Worm (Caenorhabditis elegans) whole organism, L1 larva: Measurements from ENCODE around the gene srh-44.

ENCODE experiments used
- aly-2 ChIP-seq: fragments of 150-350 bp; optimal IDR thresholded peaks from 2 replicates; lab custom pipeline; 2014; ENCODE audit warnings: missing biosample characterization, missing genetic modification characterization
- ceh-82 ChIP-seq, 3 experiments: fragments of 150-350 bp in 1 of 3; sonication (generic microtip) in 2 of 3; optimal IDR thresholded peaks; 2 replicates each; lab custom pipeline; 2014 to 2017; ENCODE audit warnings: missing biosample characterization in 3 of 3, missing genetic modification characterization in 3 of 3
- nhr-85 ChIP-seq: sonication (generic microtip); peaks from one replicate; lab custom pipeline; 2016; ENCODE audit warnings: missing genetic modification characterization, inconsistent platforms, missing compliant biosample characterization
- skn-1 ChIP-seq: fragments of 150-350 bp; optimal IDR thresholded peaks from 2 replicates; lab custom pipeline; 2014; ENCODE audit warnings: missing biosample characterization, missing genetic modification characterization
- snpc-4 ChIP-seq: fragments of 150-350 bp; optimal IDR thresholded peaks from 2 replicates; lab custom pipeline; 2014; ENCODE audit warnings: missing biosample characterization, missing genetic modification characterization
- zag-1 ChIP-seq: fragments of 150-350 bp; optimal IDR thresholded peaks from 2 replicates; lab custom pipeline; 2014; ENCODE audit warnings: missing biosample characterization, missing genetic modification characterization
- ztf-11 ChIP-seq, 2 experiments: sonication (generic microtip); optimal IDR thresholded peaks; 2 replicates each; lab custom pipeline; 2016 to 2017; ENCODE audit warnings: missing genetic modification characterization in 2 of 2, missing biosample characterization in 1 of 2, missing compliant biosample characterization in 1 of 2

DNA sequence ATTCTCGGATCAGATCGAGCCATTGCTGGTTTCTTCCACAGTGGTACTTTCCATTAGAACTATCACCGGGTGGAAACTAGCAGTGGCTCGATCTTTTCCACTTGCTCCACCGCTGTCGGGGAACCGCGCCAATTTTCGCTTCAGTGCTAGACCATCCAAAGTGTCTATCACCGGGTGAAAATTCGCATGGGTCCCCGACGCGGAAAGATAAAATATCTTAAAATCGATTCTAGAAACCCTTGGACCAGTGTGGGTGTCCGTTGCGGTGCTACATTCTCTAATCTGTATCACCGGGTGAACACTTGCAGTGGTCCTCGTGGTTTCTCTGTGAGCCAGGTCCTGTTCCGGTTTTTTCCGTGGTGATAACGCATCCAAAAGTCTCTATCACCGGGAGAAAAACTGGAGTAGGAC lies 22.7 kb downstream of the srh-44 start:
- TF ChIP-seq nhr-85 (tag; lab: Kevin White, UChicago) (no peak), snpc-4 (no peak), ceh-82 (tag; optimal IDR thresholded peaks at IDR 0.05; lab: Kevin White, UChicago) (no peak), skn-1 (no peak), aly-2 (tag; lab: Kevin White, UChicago) (no peak), ztf-11 (tag; optimal IDR thresholded peaks at IDR 0.05; lab: Kevin White, UChicago) (no peak), zag-1 (tag; lab: Kevin White, UChicago) (no peak)
